Worm (Caenorhabditis elegans) whole organism, late embryonic: ENCODE measurements around the gene Y49E10.29.

Experiments
- C38D4.7 ChIP-seq: fragments of 200-800 bp; sonication (Bioruptor generic); optimal IDR thresholded peaks from 2 replicates; lab custom pipeline; 2018; ENCODE audit warnings: mild to moderate bottlenecking, missing genetic modification characterization, moderate library complexity, missing compliant biosample characterization
- F13H6.1 ChIP-seq: sonication (generic microtip); optimal IDR thresholded peaks from 2 replicates; lab custom pipeline; 2016; ENCODE audit warnings: missing genetic modification characterization, missing compliant biosample characterization
- K09A11.1 ChIP-seq: sonication (generic microtip); optimal IDR thresholded peaks from 2 replicates; lab custom pipeline; 2017; ENCODE audit warnings: antibody characterized with exemption, mild to moderate bottlenecking, missing genetic modification characterization, missing compliant biosample characterization; ENCODE audit not compliant: insufficient read depth
- T23F11.4 ChIP-seq: fragments of 200-800 bp; sonication (Bioruptor generic); optimal IDR thresholded peaks from 2 replicates; lab custom pipeline; 2018; ENCODE audit warnings: mild to moderate bottlenecking, missing genetic modification characterization, missing compliant biosample characterization
- ahr-1 ChIP-seq: sonication (generic microtip); optimal IDR thresholded peaks from 2 replicates; lab custom pipeline; 2016; ENCODE audit warnings: missing genetic modification characterization, missing compliant biosample characterization
- ama-1 ChIP-seq: fragments of 150-350 bp; optimal IDR thresholded peaks from 2 replicates; lab custom pipeline; 2014
- ceh-14 ChIP-seq: sonication (generic microtip); optimal IDR thresholded peaks from 2 replicates; lab custom pipeline; 2016; ENCODE audit warnings: missing genotype, missing genetic modification characterization, missing compliant biosample characterization
- ceh-18 ChIP-seq: sonication (generic microtip); optimal IDR thresholded peaks from 2 replicates; lab custom pipeline; 2016; ENCODE audit warnings: missing genetic modification characterization, missing compliant biosample characterization
- ceh-22 ChIP-seq: sonication (generic microtip); optimal IDR thresholded peaks from 2 replicates; lab custom pipeline; 2017; ENCODE audit warnings: missing biosample characterization, missing genetic modification characterization
- ceh-30 ChIP-seq: fragments of 150-350 bp; optimal IDR thresholded peaks from 2 replicates; lab custom pipeline; 2014; ENCODE audit warnings: missing biosample characterization, missing genetic modification characterization
- ceh-31 ChIP-seq: sonication (generic microtip); optimal IDR thresholded peaks from 2 replicates; lab custom pipeline; 2016; ENCODE audit warnings: missing genetic modification characterization, missing compliant biosample characterization
- ceh-9 ChIP-seq: sonication (generic microtip); optimal IDR thresholded peaks from 2 replicates; lab custom pipeline; 2016; ENCODE audit warnings: mild to moderate bottlenecking, missing genetic modification characterization, inconsistent platforms, missing compliant biosample characterization
- che-1 ChIP-seq: sonication (generic microtip); optimal IDR thresholded peaks from 2 replicates; lab custom pipeline; 2016; ENCODE audit warnings: mild to moderate bottlenecking, missing genetic modification characterization, missing compliant biosample characterization
- dmd-4 ChIP-seq: sonication (generic microtip); optimal IDR thresholded peaks from 2 replicates; lab custom pipeline; 2016; ENCODE audit warnings: borderline replicate concordance, missing genetic modification characterization, missing compliant biosample characterization
- ets-4 ChIP-seq: sonication (generic microtip); optimal IDR thresholded peaks from 2 replicates; lab custom pipeline; 2016; ENCODE audit warnings: missing genetic modification characterization, missing compliant biosample characterization
- gmeb-2 ChIP-seq: sonication (generic microtip); optimal IDR thresholded peaks from 2 replicates; lab custom pipeline; 2016; ENCODE audit warnings: missing genetic modification characterization, inconsistent platforms, missing compliant biosample characterization
- lim-6 ChIP-seq: sonication (generic microtip); optimal IDR thresholded peaks from 2 replicates; lab custom pipeline; 2016; ENCODE audit warnings: missing genetic modification characterization, missing compliant biosample characterization
- lin-11 ChIP-seq: fragments of 200-800 bp; sonication (Bioruptor generic); optimal IDR thresholded peaks from 2 replicates; lab custom pipeline; 2018; ENCODE audit warnings: mild to moderate bottlenecking, missing genetic modification characterization, missing compliant biosample characterization
- mec-3 ChIP-seq: sonication (generic microtip); optimal IDR thresholded peaks from 2 replicates; lab custom pipeline; 2016; ENCODE audit warnings: borderline replicate concordance, missing genetic modification characterization, missing compliant biosample characterization
- nfya-1 ChIP-seq: sonication (generic microtip); optimal IDR thresholded peaks from 2 replicates; lab custom pipeline; 2017; ENCODE audit warnings: missing genetic modification characterization, mild to moderate bottlenecking, missing compliant biosample characterization, antibody characterized with exemption, moderate library complexity
- npax-4 ChIP-seq: sonication (generic microtip); optimal IDR thresholded peaks from 2 replicates; lab custom pipeline; 2016; ENCODE audit warnings: missing genetic modification characterization, missing compliant biosample characterization
- pag-3 ChIP-seq: sonication (generic microtip); optimal IDR thresholded peaks from 2 replicates; lab custom pipeline; 2016; ENCODE audit warnings: missing compliant biosample characterization, missing genetic modification characterization, borderline replicate concordance
- pha-2 ChIP-seq: sonication (generic microtip); optimal IDR thresholded peaks from 2 replicates; lab custom pipeline; 2017; ENCODE audit warnings: mild to moderate bottlenecking, missing genetic modification characterization, missing compliant biosample characterization
- pha-4 ChIP-seq: fragments of 150-350 bp; optimal IDR thresholded peaks from 2 replicates; lab custom pipeline; 2018; ENCODE audit warnings: missing biosample characterization, missing genetic modification reagents, missing genetic modification characterization
- ref-2 ChIP-seq: sonication (generic microtip); optimal IDR thresholded peaks from 2 replicates; lab custom pipeline; 2016; ENCODE audit warnings: missing genetic modification characterization, missing compliant biosample characterization
- rnt-1 ChIP-seq: sonication (generic microtip); optimal IDR thresholded peaks from 2 replicates; lab custom pipeline; 2016; ENCODE audit warnings: missing genetic modification characterization, missing compliant biosample characterization
- sdc-2 ChIP-seq: sonication (generic microtip); optimal IDR thresholded peaks from 2 replicates; lab custom pipeline; 2016; ENCODE audit warnings: missing genotype, missing genetic modification characterization, missing compliant biosample characterization
- sox-2 ChIP-seq: fragments of 200-800 bp; sonication (Bioruptor generic); IDR thresholded peaks from 2 replicates; pipeline ENCODE4 v1.3.6; 2022; ENCODE audit warnings: missing genetic modification reagents, missing genetic modification characterization, missing compliant biosample characterization
- sox-4 ChIP-seq: sonication (generic microtip); optimal IDR thresholded peaks from 2 replicates; lab custom pipeline; 2017; ENCODE audit warnings: mild to moderate bottlenecking, missing genetic modification characterization, inconsistent platforms, missing compliant biosample characterization
- tbx-7 ChIP-seq: sonication (generic microtip); optimal IDR thresholded peaks from 2 replicates; lab custom pipeline; 2016; ENCODE audit warnings: missing genotype, missing genetic modification characterization, missing compliant biosample characterization
- unc-3 ChIP-seq, 2 experiments: fragments of 200-800 bp in 1 of 2; sonication (Bioruptor generic) in 1 of 2; sonication (generic microtip) in 1 of 2; conservative IDR thresholded peaks in 1 of 2; optimal IDR thresholded peaks in 1 of 2; 2 replicates each; pipeline versions ENCODE4 v1.3.6 to Lab custom; 2016 to 2022; ENCODE audit warnings: missing compliant biosample characterization in 2 of 2, missing genetic modification characterization in 2 of 2, missing genetic modification reagents in 1 of 2
- unc-42 ChIP-seq: sonication (generic microtip); optimal IDR thresholded peaks from 2 replicates; lab custom pipeline; 2016; ENCODE audit warnings: missing genotype, missing genetic modification characterization, missing compliant biosample characterization
- unc-55 ChIP-seq: sonication (generic microtip); optimal IDR thresholded peaks from 2 replicates; lab custom pipeline; 2017; ENCODE audit warnings: missing biosample characterization, missing genetic modification reagents, missing genetic modification characterization
- unc-86 ChIP-seq: sonication (generic microtip); optimal IDR thresholded peaks from 2 replicates; lab custom pipeline; 2016; ENCODE audit warnings: missing genetic modification characterization, missing compliant biosample characterization
- ztf-16 ChIP-seq: sonication (generic microtip); optimal IDR thresholded peaks from 2 replicates; lab custom pipeline; 2017; ENCODE audit warnings: missing genetic modification characterization, missing compliant biosample characterization

Y49E10.29 gene

ce11 chrIII:12484432-12484831, 15.5 kb downstream of the Y49E10.29 start, which contains the start of gene arrd-16:
arrd-16 (plus strand) TSS chrIII:12484732.
- no peak for TF ChIP-seq sox-4
- TF ChIP-seq mec-3: no peak
- no peak for TF ChIP-seq pha-2 (tag; lab: Kevin White, UChicago)
- no peak for TF ChIP-seq ama-1 (lab: Kevin White, UChicago)
- no peak for TF ChIP-seq ref-2
- no peak for TF ChIP-seq pha-4 (tag; lab: Kevin White, UChicago)

- no peak for TF ChIP-seq dmd-4 (tag; lab: Kevin White, UChicago)
- no peak for TF ChIP-seq unc-55 (GFP tag; lab: Kevin White, UChicago)
- no peak for TF ChIP-seq nfya-1 (tag; lab: Kevin White, UChicago)
- no peak for TF ChIP-seq sdc-2 (tag; lab: Kevin White, UChicago)
- TF ChIP-seq K09A11.1: no peak
- no peak for TF ChIP-seq ceh-18 (tag; lab: Kevin White, UChicago)
- no peak for TF ChIP-seq ceh-31 (tag; lab: Kevin White, UChicago)
- TF ChIP-seq T23F11.4 (GFP tag; lab: Kevin White, UChicago): no peak
- no peak for TF ChIP-seq lin-11
- no peak for TF ChIP-seq unc-86 (tag; lab: Kevin White, UChicago)
- TF ChIP-seq unc-42 (tag; lab: Kevin White, UChicago): no peak
- TF ChIP-seq pag-3 (tag; lab: Kevin White, UChicago): no peak
- no peak for TF ChIP-seq ref-2
- no peak for TF ChIP-seq ztf-16 (tag; lab: Kevin White, UChicago)
- TF ChIP-seq gmeb-2 (tag; lab: Kevin White, UChicago): no peak
- TF ChIP-seq ceh-14 (tag; lab: Kevin White, UChicago): no peak
- no peak for TF ChIP-seq mec-3
- no peak for TF ChIP-seq npax-4 (tag; lab: Kevin White, UChicago)
- TF ChIP-seq ets-4 (tag; lab: Kevin White, UChicago): no peak
- TF ChIP-seq pha-2 (tag; lab: Kevin White, UChicago): no peak
Observed at ce11 chrIII:12491984-12492383, 23.0 kb downstream of the Y49E10.29 start, which contains the start of gene Y49E10.25. Y49E10.25 (minus strand) TSS chrIII:12492084.

ce11 chrIII:12495594-12496096, 26.7 kb downstream of the Y49E10.29 start, which contains the start of the genes Y111B2A.1 and Y111B2A.2:
Y111B2A.1 (minus strand) TSS chrIII:12495644.
Y111B2A.2 (plus strand) TSS chrIII:12496086.
- TF ChIP-seq dmd-4 (tag; lab: Kevin White, UChicago) (no peak), ahr-1 (tag; lab: Kevin White, UChicago) (no peak), C38D4.7 (GFP tag; lab: Kevin White, UChicago) (no peak), ceh-9 (tag; lab: Kevin White, UChicago) (no peak), ceh-22 (tag; lab: Kevin White, UChicago) (no peak), rnt-1 (tag; lab: Kevin White, UChicago) (no peak)
- TF ChIP-seq, all 69 proteins: peak for 0

- TF ChIP-seq F13H6.1 (tag; lab: Kevin White, UChicago): no peak
- no peak for TF ChIP-seq tbx-7 (tag; lab: Kevin White, UChicago)
- TF ChIP-seq che-1 (tag; lab: Kevin White, UChicago): no peak
- TF ChIP-seq ceh-22 (tag; lab: Kevin White, UChicago): no peak
- no peak for TF ChIP-seq nfya-1 (tag; lab: Kevin White, UChicago)
- no peak for TF ChIP-seq ceh-18 (tag; lab: Kevin White, UChicago)
- no peak for TF ChIP-seq npax-4 (tag; lab: Kevin White, UChicago)
Observed at ce11 chrIII:12496449-12496848, 27.5 kb downstream of the Y49E10.29 start, which contains the start of gene herd-1. herd-1 (plus strand) TSS chrIII:12496538.

- TF ChIP-seq lim-6 (tag; lab: Kevin White, UChicago) (no peak), pha-2 (tag; lab: Kevin White, UChicago) (no peak), sox-2 (GFP tag; lab: Robert Waterston, UW) (no peak), ceh-30 (tag; lab: Kevin White, UChicago) (no peak), rnt-1 (tag; lab: Kevin White, UChicago) (no peak), unc-3 (GFP tag; conservative IDR thresholded peaks at IDR 0.05; lab: Robert Waterston, UW) (no peak), unc-3 (tag; optimal IDR thresholded peaks at IDR 0.05; lab: Kevin White, UChicago) (no peak)
Observed at ce11 chrIII:12499245-12499644, 30.3 kb downstream of the Y49E10.29 start, which contains the start of gene sql-1. sql-1 (plus strand) TSS chrIII:12499557.
